Worm (Caenorhabditis elegans) whole organism, L1 larva: Measurements from ENCODE around the gene W03C9.1.
A peak's percentile ranks its signal among the peaks of the same experiment; 100 is the strongest.

Experiments
- C16A3.4 ChIP-seq: fragments of 150-350 bp; optimal IDR thresholded peaks from 2 replicates; lab custom pipeline; 2014; ENCODE audit warnings: missing biosample characterization, missing genetic modification characterization
- F16B12.6 ChIP-seq: fragments of 150-350 bp; optimal IDR thresholded peaks from 2 replicates; lab custom pipeline; 2014; ENCODE audit warnings: missing biosample characterization, missing genetic modification characterization
- Y116A8C.19 ChIP-seq: sonication (generic microtip); optimal IDR thresholded peaks from 2 replicates; lab custom pipeline; 2016; ENCODE audit warnings: missing compliant biosample characterization, missing genetic modification characterization, borderline replicate concordance
- aly-2 ChIP-seq: fragments of 150-350 bp; optimal IDR thresholded peaks from 2 replicates; lab custom pipeline; 2014; ENCODE audit warnings: missing biosample characterization, missing genetic modification characterization
- ama-1 ChIP-seq: fragments of 150-350 bp; optimal IDR thresholded peaks from 2 replicates; lab custom pipeline; 2014
- blmp-1 ChIP-seq: fragments of 150-350 bp; optimal IDR thresholded peaks from 2 replicates; lab custom pipeline; 2014; ENCODE audit warnings: missing biosample characterization, missing genetic modification characterization
- ceh-63 ChIP-seq: fragments of 200-800 bp; sonication (Bioruptor generic); optimal IDR thresholded peaks from 2 replicates; lab custom pipeline; 2018; ENCODE audit warnings: mild to moderate bottlenecking, missing genetic modification characterization, missing compliant biosample characterization
- ceh-90 ChIP-seq: sonication (generic microtip); optimal IDR thresholded peaks from 2 replicates; lab custom pipeline; 2016; ENCODE audit warnings: missing genetic modification characterization, missing compliant biosample characterization
- efl-1 ChIP-seq, 4 experiments: fragments of 150-350 bp; optimal IDR thresholded peaks in 3 of 4; peaks in 1 of 4; 1 replicate in 1 of 4; 2 replicates in 3 of 4; lab custom pipeline; 2014; ENCODE audit warnings: missing biosample characterization in 2 of 4, missing genetic modification characterization in 2 of 4, missing genetic modification reagents in 2 of 4
- efl-3 ChIP-seq: fragments of 200-800 bp; sonication (Bioruptor generic); optimal IDR thresholded peaks from 2 replicates; lab custom pipeline; 2018; ENCODE audit warnings: mild to moderate bottlenecking, missing genetic modification characterization, missing compliant biosample characterization
- egl-13 ChIP-seq: sonication (generic microtip); optimal IDR thresholded peaks from 2 replicates; lab custom pipeline; 2016; ENCODE audit warnings: missing genotype, missing genetic modification reagents, missing genetic modification characterization, missing compliant biosample characterization
- elt-2 ChIP-seq: sonication (generic microtip); optimal IDR thresholded peaks from 2 replicates; lab custom pipeline; 2016; ENCODE audit warnings: missing genetic modification characterization, mild to moderate bottlenecking, inconsistent platforms, missing compliant biosample characterization, missing genetic modification reagents
- elt-3 ChIP-seq, 6 experiments: fragments of 150-350 bp in 1 of 6; sonication (generic microtip); optimal IDR thresholded peaks; 2 replicates each; lab custom pipeline; 2017 to 2018; ENCODE audit warnings: missing biosample characterization in 6 of 6, missing genetic modification characterization in 6 of 6, inconsistent platforms in 1 of 6
- ets-5 ChIP-seq: fragments of 200-800 bp; sonication (Bioruptor generic); IDR thresholded peaks from 2 replicates; pipeline ENCODE4 v1.3.6; 2022; ENCODE audit warnings: missing genetic modification characterization, missing compliant biosample characterization
- fos-1 ChIP-seq: fragments of 150-350 bp; optimal IDR thresholded peaks from 2 replicates; lab custom pipeline; 2014; ENCODE audit warnings: missing biosample characterization, missing genetic modification characterization
- hlh-4 ChIP-seq: sonication (generic microtip); optimal IDR thresholded peaks from 2 replicates; lab custom pipeline; 2016; ENCODE audit warnings: mild to moderate bottlenecking, missing genetic modification characterization, missing compliant biosample characterization
- hpl-2 ChIP-seq: fragments of 150-350 bp; optimal IDR thresholded peaks from 2 replicates; lab custom pipeline; 2014; ENCODE audit warnings: missing biosample characterization, missing genetic modification reagents, missing genetic modification characterization
- irx-1 ChIP-seq: sonication (generic microtip); optimal IDR thresholded peaks from 2 replicates; lab custom pipeline; 2016; ENCODE audit warnings: missing genetic modification characterization, missing compliant biosample characterization
- isw-1 ChIP-seq: fragments of 200-800 bp; sonication (Bioruptor generic); IDR thresholded peaks from 2 replicates; pipeline ENCODE4 v1.3.6; 2022; ENCODE audit warnings: missing genetic modification characterization, missing compliant biosample characterization
- jun-1 ChIP-seq: fragments of 150-350 bp; optimal IDR thresholded peaks from 2 replicates; lab custom pipeline; 2014; ENCODE audit warnings: missing biosample characterization, missing genetic modification reagents, missing genetic modification characterization
- lin-13 ChIP-seq: fragments of 150-350 bp; optimal IDR thresholded peaks from 2 replicates; lab custom pipeline; 2014; ENCODE audit warnings: missing biosample characterization, missing genetic modification reagents, missing genetic modification characterization
- lin-15B ChIP-seq: fragments of 150-350 bp; sonication (generic microtip); optimal IDR thresholded peaks from 3 replicates; lab custom pipeline; 2014; ENCODE audit warnings: missing biosample characterization, missing genetic modification characterization
- lin-35 ChIP-seq, 2 experiments: fragments of 150-350 bp; optimal IDR thresholded peaks; 2 replicates each; lab custom pipeline; 2014; ENCODE audit warnings: missing biosample characterization in 2 of 2, missing genetic modification characterization in 2 of 2, missing genetic modification reagents in 2 of 2
- lin-39 ChIP-seq: fragments of 150-350 bp; optimal IDR thresholded peaks from 2 replicates; lab custom pipeline; 2014; ENCODE audit warnings: missing biosample characterization, missing genetic modification reagents, missing genetic modification characterization
- lir-3 ChIP-seq: sonication (generic microtip); optimal IDR thresholded peaks from 2 replicates; lab custom pipeline; 2016; ENCODE audit warnings: mild to moderate bottlenecking, missing genetic modification characterization, moderate library complexity, missing compliant biosample characterization; ENCODE audit not compliant: poor library complexity
- lsy-2 ChIP-seq, 2 experiments: fragments of 150-350 bp; optimal IDR thresholded peaks; 2 replicates each; lab custom pipeline; 2014; ENCODE audit warnings: missing biosample characterization in 2 of 2, missing genetic modification characterization in 2 of 2
- mdl-1 ChIP-seq, 2 experiments: fragments of 150-350 bp; optimal IDR thresholded peaks; 2 replicates each; lab custom pipeline; 2014 to 2017; ENCODE audit warnings: missing biosample characterization in 2 of 2, missing genetic modification characterization in 2 of 2, inconsistent platforms in 1 of 2
- mep-1 ChIP-seq: fragments of 150-350 bp; optimal IDR thresholded peaks from 2 replicates; lab custom pipeline; 2014; ENCODE audit warnings: missing biosample characterization, missing genetic modification characterization
- nhr-12 ChIP-seq: sonication (generic microtip); optimal IDR thresholded peaks from 2 replicates; lab custom pipeline; 2017; ENCODE audit warnings: missing biosample characterization, missing genetic modification characterization
- nhr-19 ChIP-seq: fragments of 200-800 bp; sonication (Bioruptor generic); conservative IDR thresholded peaks from 2 replicates; pipeline ENCODE4 v1.3.6; 2022; ENCODE audit warnings: missing genetic modification characterization, missing compliant biosample characterization
- nhr-237 ChIP-seq: fragments of 150-350 bp; optimal IDR thresholded peaks from 2 replicates; lab custom pipeline; 2014; ENCODE audit warnings: missing biosample characterization, missing genetic modification characterization
- nhr-47 ChIP-seq: sonication (generic microtip); optimal IDR thresholded peaks from 2 replicates; lab custom pipeline; 2016; ENCODE audit warnings: mild to moderate bottlenecking, missing genetic modification characterization, moderate library complexity, missing compliant biosample characterization
- nhr-76 ChIP-seq: sonication (generic microtip); optimal IDR thresholded peaks from 2 replicates; lab custom pipeline; 2017; ENCODE audit warnings: missing biosample characterization, missing genetic modification characterization
- nhr-77 ChIP-seq: fragments of 150-350 bp; optimal IDR thresholded peaks from 2 replicates; lab custom pipeline; 2014; ENCODE audit warnings: missing biosample characterization, missing genetic modification characterization
- nhr-84 ChIP-seq: sonication (generic microtip); optimal IDR thresholded peaks from 2 replicates; lab custom pipeline; 2017; ENCODE audit warnings: missing biosample characterization, missing genetic modification characterization
- pag-3 ChIP-seq: sonication (generic microtip); optimal IDR thresholded peaks from 2 replicates; lab custom pipeline; 2017; ENCODE audit warnings: missing genetic modification characterization, mild to moderate bottlenecking, missing compliant biosample characterization, antibody characterized with exemption, borderline replicate concordance; ENCODE audit not compliant: insufficient read depth
- pax-3 ChIP-seq: fragments of 200-800 bp; sonication (Bioruptor generic); optimal IDR thresholded peaks from 2 replicates; lab custom pipeline; 2018; ENCODE audit warnings: mild to moderate bottlenecking, missing genetic modification characterization, moderate library complexity, missing compliant biosample characterization
- pqm-1 ChIP-seq: sonication (generic microtip); optimal IDR thresholded peaks from 3 replicates; lab custom pipeline; 2017; ENCODE audit warnings: missing biosample characterization, missing genetic modification characterization
- rnt-1 ChIP-seq: sonication (generic microtip); optimal IDR thresholded peaks from 2 replicates; lab custom pipeline; 2016; ENCODE audit warnings: mild to moderate bottlenecking, missing genetic modification characterization, moderate library complexity, missing compliant biosample characterization
- skn-1 ChIP-seq: fragments of 150-350 bp; optimal IDR thresholded peaks from 2 replicates; lab custom pipeline; 2014; ENCODE audit warnings: missing biosample characterization, missing genetic modification characterization
- snpc-4 ChIP-seq: fragments of 150-350 bp; optimal IDR thresholded peaks from 2 replicates; lab custom pipeline; 2014; ENCODE audit warnings: missing biosample characterization, missing genetic modification characterization
- snu-23 ChIP-seq: sonication (generic microtip); optimal IDR thresholded peaks from 2 replicates; lab custom pipeline; 2016; ENCODE audit warnings: missing genetic modification characterization, missing compliant biosample characterization
- sox-4 ChIP-seq: sonication (generic microtip); optimal IDR thresholded peaks from 2 replicates; lab custom pipeline; 2016; ENCODE audit warnings: missing genetic modification characterization, missing compliant biosample characterization
- sup-37 ChIP-seq: fragments of 200-800 bp; sonication (Bioruptor generic); optimal IDR thresholded peaks from 2 replicates; lab custom pipeline; 2018; ENCODE audit warnings: mild to moderate bottlenecking, missing genetic modification characterization, missing compliant biosample characterization
- tlp-1 ChIP-seq: fragments of 150-350 bp; optimal IDR thresholded peaks from 2 replicates; lab custom pipeline; 2014; ENCODE audit warnings: missing biosample characterization, missing genetic modification characterization
- unc-62 ChIP-seq: fragments of 150-350 bp; optimal IDR thresholded peaks from 2 replicates; lab custom pipeline; 2014; ENCODE audit warnings: missing biosample characterization, missing genetic modification reagents, missing genetic modification characterization
- unc-86 ChIP-seq: sonication (generic microtip); optimal IDR thresholded peaks from 2 replicates; lab custom pipeline; 2016; ENCODE audit warnings: missing genetic modification characterization, missing compliant biosample characterization
- vab-15 ChIP-seq: sonication (generic microtip); optimal IDR thresholded peaks from 2 replicates; lab custom pipeline; 2017; ENCODE audit warnings: missing genotype, mild to moderate bottlenecking, missing genetic modification characterization, missing compliant biosample characterization
- xbp-1 ChIP-seq: sonication (generic microtip); optimal IDR thresholded peaks from 2 replicates; lab custom pipeline; 2016; ENCODE audit warnings: missing genetic modification characterization, missing compliant biosample characterization
- ztf-11 ChIP-seq, 2 experiments: sonication (generic microtip); optimal IDR thresholded peaks; 2 replicates each; lab custom pipeline; 2016 to 2017; ENCODE audit warnings: missing genetic modification characterization in 2 of 2, missing biosample characterization in 1 of 2, missing compliant biosample characterization in 1 of 2
- ztf-4 ChIP-seq: fragments of 150-350 bp; optimal IDR thresholded peaks from 2 replicates; lab custom pipeline; 2014; ENCODE audit warnings: missing biosample characterization, missing genetic modification characterization

W03C9.1 gene

DNA sequence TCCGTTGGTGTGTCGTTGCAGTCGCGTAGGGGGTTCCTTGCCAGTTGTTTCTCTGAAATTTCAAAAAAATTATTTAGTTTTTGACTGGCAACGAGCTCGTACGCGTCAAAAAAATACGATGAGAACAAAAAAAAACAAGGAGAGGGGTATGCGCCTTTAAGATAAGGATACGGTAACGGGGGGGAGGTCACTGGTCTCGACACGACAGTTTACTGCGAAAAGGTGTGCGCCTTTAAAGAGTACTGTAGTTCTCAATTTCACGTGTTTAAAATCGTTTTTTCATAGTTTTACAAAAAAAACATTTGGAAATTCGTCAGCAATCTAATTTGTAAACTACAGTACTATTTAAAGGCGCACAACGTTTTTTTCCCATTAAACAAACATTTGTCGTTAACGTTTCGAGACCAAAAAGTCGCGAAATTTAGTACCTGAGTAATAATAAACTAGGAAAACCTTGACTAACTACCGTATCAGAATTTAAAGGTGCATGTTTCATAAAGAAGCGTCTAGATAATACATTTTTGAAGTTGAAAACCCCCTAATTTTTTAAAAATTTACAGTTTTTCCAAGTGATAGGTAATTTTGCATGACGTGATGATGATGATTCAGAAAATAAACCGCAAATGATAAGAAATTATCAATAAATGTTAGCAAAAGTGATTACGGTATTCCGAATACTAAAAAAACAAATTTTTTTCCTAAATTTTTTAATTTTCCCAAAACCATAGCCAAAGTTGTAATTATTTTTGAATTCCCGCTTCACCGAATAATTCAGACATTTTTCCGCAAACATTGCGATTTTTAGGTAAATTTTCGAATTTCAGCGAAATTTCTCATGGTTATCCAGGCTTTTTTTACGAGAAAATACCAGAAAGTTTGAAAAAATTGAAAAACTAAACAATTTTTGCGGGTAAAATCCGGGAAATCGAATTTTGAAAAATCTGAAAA, 12.4 kb upstream of the W03C9.1 start (continued):
- TF ChIP-seq efl-3 (GFP tag; lab: Kevin White, UChicago), result no peak
- peak; percentile 66 for TF ChIP-seq ama-1 (lab: Kevin White, UChicago)
- TF ChIP-seq unc-62 (GFP tag; lab: Kevin White, UChicago), result no peak
- TF ChIP-seq skn-1 (tag; lab: Kevin White, UChicago), result no peak
- peak; percentile 41 to 59 for TF ChIP-seq lsy-2 (tag; optimal IDR thresholded peaks at IDR 0.05; lab: Kevin White, UChicago)
- no peak for TF ChIP-seq mdl-1 (tag; optimal IDR thresholded peaks at IDR 0.05; lab: Kevin White, UChicago)
- TF ChIP-seq aly-2 (tag; lab: Kevin White, UChicago), result peak; percentile 93
- peak; percentile 36 for TF ChIP-seq rnt-1 (tag; lab: Kevin White, UChicago)
- TF ChIP-seq jun-1 (tag; lab: Kevin White, UChicago), result peak; percentile 39
- TF ChIP-seq pag-3, result no peak
- TF ChIP-seq nhr-12 (tag; lab: Kevin White, UChicago), result peak; percentile 24
- no peak for TF ChIP-seq snpc-4 (tag; lab: Kevin White, UChicago)
- no peak for TF ChIP-seq unc-86 (tag; lab: Kevin White, UChicago)
- TF ChIP-seq mep-1 (tag; lab: Kevin White, UChicago), result no peak
- TF ChIP-seq hpl-2, result peak; percentile 38
- TF ChIP-seq tlp-1 (tag; lab: Kevin White, UChicago), result no peak
- no peak for TF ChIP-seq nhr-77 (tag; lab: Kevin White, UChicago)
- peak; percentile 24 for TF ChIP-seq lin-39 (tag; lab: Kevin White, UChicago)
- TF ChIP-seq nhr-47 (tag; lab: Kevin White, UChicago), result peak; percentile 41
- peak; percentile 51 for TF ChIP-seq snu-23 (GFP tag; lab: Kevin White, UChicago)
- TF ChIP-seq pqm-1, result no peak
- TF ChIP-seq sox-4 (tag; lab: Kevin White, UChicago), result no peak
- peak; percentile 37 for TF ChIP-seq elt-2
- no peak for TF ChIP-seq ceh-90 (tag; lab: Kevin White, UChicago)
- peak in 1 of 2 experiments; percentile 37 for TF ChIP-seq ztf-11 (tag; optimal IDR thresholded peaks at IDR 0.05; lab: Kevin White, UChicago)
- no peak for TF ChIP-seq isw-1 (GFP tag; lab: Robert Waterston, UW)
- TF ChIP-seq ets-5, result no peak
- TF ChIP-seq nhr-84 (tag; lab: Kevin White, UChicago), result no peak
- no peak for TF ChIP-seq irx-1 (tag; lab: Kevin White, UChicago)
- no peak for TF ChIP-seq nhr-237
- no peak for TF ChIP-seq ceh-63 (GFP tag; lab: Kevin White, UChicago)
- TF ChIP-seq egl-13 (tag; lab: Kevin White, UChicago), result no peak
- no peak for TF ChIP-seq sup-37 (GFP tag; lab: Kevin White, UChicago)
- TF ChIP-seq xbp-1, result peak; percentile 4
- TF ChIP-seq vab-15 (tag; lab: Kevin White, UChicago), result no peak
- TF ChIP-seq pax-3 (tag; lab: Kevin White, UChicago), result peak; percentile 36
- 0 out of 2 replicates have a peak, but pooled peaks have one; percentile 53 for TF ChIP-seq nhr-19 (GFP tag; lab: Robert Waterston, UW)
- TF ChIP-seq lin-15B, result no peak
- TF ChIP-seq nhr-76 (tag; lab: Kevin White, UChicago), result no peak
- TF ChIP-seq C16A3.4 (tag; lab: Kevin White, UChicago), result no peak
- peak; percentile 22 for TF ChIP-seq lin-13 (GFP tag; lab: Kevin White, UChicago)
- no peak for TF ChIP-seq elt-3 (tag; optimal IDR thresholded peaks at IDR 0.05; lab: Kevin White, UChicago)
- no peak for TF ChIP-seq fos-1 (tag; lab: Kevin White, UChicago)
- TF ChIP-seq hlh-4 (tag; lab: Kevin White, UChicago), result no peak
- TF ChIP-seq blmp-1, result no peak
- TF ChIP-seq efl-1 (optimal IDR thresholded peaks at IDR 0.05; lab: Kevin White, UChicago), result peak; percentile 15 to 23
- TF ChIP-seq efl-1 (GFP tag; optimal IDR thresholded peaks at IDR 0.05 in 1 of 2; lab: Kevin White, UChicago), result peak in 1 of 2 experiments; percentile 93
- no peak for TF ChIP-seq Y116A8C.19 (tag; lab: Kevin White, UChicago)
- TF ChIP-seq lin-35 (GFP tag; optimal IDR thresholded peaks at IDR 0.05; lab: Kevin White, UChicago), result peak in 1 of 2 experiments; percentile 43
- peak; percentile 67 for TF ChIP-seq ztf-4 (tag; lab: Kevin White, UChicago)
- TF ChIP-seq F16B12.6, result no peak
- peak; percentile 26 for TF ChIP-seq lir-3 (tag; lab: Kevin White, UChicago)
